Worm (Caenorhabditis elegans) whole organism, midembryonic: ENCODE data around the gene lmd-5.

Experiments
- T22C8.4 ChIP-seq: fragments of 200-800 bp; sonication (Bioruptor generic); IDR thresholded peaks from 2 replicates; pipeline ENCODE4 v1.3.6; 2022; ENCODE audit warnings: missing genetic modification characterization, missing compliant biosample characterization
- cog-1 ChIP-seq: sonication (generic microtip); optimal IDR thresholded peaks from 2 replicates; lab custom pipeline; 2016; ENCODE audit warnings: missing genetic modification characterization, missing compliant biosample characterization
- flt-1 ChIP-seq: fragments of 200-800 bp; sonication (Bioruptor generic); IDR thresholded peaks from 2 replicates; pipeline ENCODE4 v1.3.6; 2022; ENCODE audit warnings: missing genetic modification characterization, missing compliant biosample characterization
- klf-2 ChIP-seq: fragments of 200-800 bp; sonication (Bioruptor generic); conservative IDR thresholded peaks from 2 replicates; pipeline ENCODE4 v1.3.6; 2022; ENCODE audit warnings: missing genetic modification reagents, missing genetic modification characterization, missing compliant biosample characterization
- med-1 ChIP-seq: sonication (generic microtip); optimal IDR thresholded peaks from 2 replicates; lab custom pipeline; 2017; ENCODE audit warnings: missing genetic modification characterization, mild to moderate bottlenecking, missing compliant biosample characterization, antibody characterized with exemption, missing genetic modification reagents; ENCODE audit not compliant: insufficient read depth
- ref-1 ChIP-seq: fragments of 200-800 bp; sonication (Bioruptor generic); conservative IDR thresholded peaks from 2 replicates; pipeline ENCODE4 v1.3.6; 2022; ENCODE audit warnings: missing genetic modification reagents, missing genetic modification characterization, missing compliant biosample characterization
- tab-1 ChIP-seq: fragments of 200-800 bp; sonication (Bioruptor generic); IDR thresholded peaks from 2 replicates; pipeline ENCODE4 v1.3.6; 2022; ENCODE audit warnings: missing genetic modification characterization, missing compliant biosample characterization
- ztf-23 ChIP-seq: fragments of 200-800 bp; sonication (Bioruptor generic); IDR thresholded peaks from 2 replicates; pipeline ENCODE4 v1.3.6; 2022; ENCODE audit warnings: missing genetic modification reagents, missing genetic modification characterization, missing compliant biosample characterization
- ztf-29 ChIP-seq: fragments of 200-800 bp; sonication (Bioruptor generic); IDR thresholded peaks from 2 replicates; pipeline ENCODE4 v1.3.6; 2022; ENCODE audit warnings: missing genetic modification reagents, missing genetic modification characterization, missing compliant biosample characterization

lmd-5 gene

DNA sequence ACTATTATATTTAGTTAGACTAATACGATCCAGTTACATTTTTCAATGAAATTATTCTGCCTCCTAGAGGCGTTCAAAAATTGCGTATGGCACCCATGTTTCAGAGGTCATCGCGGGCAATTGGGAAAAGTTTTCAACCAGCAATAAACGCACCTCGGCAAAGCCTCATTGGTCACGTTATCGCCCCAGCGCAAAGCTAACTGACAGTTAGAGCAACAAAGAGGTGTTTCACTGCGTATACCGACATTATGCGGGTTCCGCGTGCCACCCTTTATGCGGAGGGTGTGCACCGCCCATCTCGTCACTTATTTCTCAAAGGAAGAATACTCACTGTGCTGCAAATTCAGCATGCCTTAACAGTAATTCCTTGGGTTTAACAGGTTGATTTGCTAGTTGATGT, 19.2 kb downstream of the lmd-5 start:
- no peak for TF ChIP-seq flt-1 (GFP tag; lab: Robert Waterston, UW)
- no peak for TF ChIP-seq ztf-29 (GFP tag; lab: Robert Waterston, UW)
- no peak for TF ChIP-seq med-1 (GFP tag; lab: Kevin White, UChicago)
- no peak for TF ChIP-seq cog-1
- no peak for TF ChIP-seq T22C8.4
- no peak for TF ChIP-seq ref-1 (GFP tag; lab: Robert Waterston, UW)
- TF ChIP-seq tab-1 (GFP tag; lab: Robert Waterston, UW), result no peak

ce11 chrV:7145250-7145850, 21.9 kb downstream of the lmd-5 start, which contains the start of gene ugt-37:
TSS of gene ugt-37 (minus strand) at chrV:7145318.
- no peak for TF ChIP-seq ztf-23
- TF ChIP-seq klf-2 (GFP tag; lab: Robert Waterston, UW), result no peak
- no peak for TF ChIP-seq cog-1
- TF ChIP-seq ref-1 (GFP tag; lab: Robert Waterston, UW), result no peak
- TF ChIP-seq flt-1 (GFP tag; lab: Robert Waterston, UW), result no peak
- no peak for TF ChIP-seq T22C8.4
- no peak for TF ChIP-seq ztf-29 (GFP tag; lab: Robert Waterston, UW)
- no peak for TF ChIP-seq tab-1 (GFP tag; lab: Robert Waterston, UW)
- TF ChIP-seq med-1 (GFP tag; lab: Kevin White, UChicago), result no peak

- TF ChIP-seq ref-1 (GFP tag; lab: Robert Waterston, UW) (no peak), tab-1 (GFP tag; lab: Robert Waterston, UW) (no peak), flt-1 (GFP tag; lab: Robert Waterston, UW) (no peak), med-1 (GFP tag; lab: Kevin White, UChicago) (no peak), ztf-29 (GFP tag; lab: Robert Waterston, UW) (no peak), cog-1 (no peak), ztf-23 (no peak), klf-2 (GFP tag; lab: Robert Waterston, UW) (no peak), T22C8.4 (no peak)
These were observed 23.9 kb downstream of the lmd-5 start, which contains the start of gene ugt-38 for ce11 chrV:7147370-7147769. TSS of gene ugt-38 (minus strand) at chrV:7147470.

- TF ChIP-seq T22C8.4, result no peak
- TF ChIP-seq ztf-29 (GFP tag; lab: Robert Waterston, UW), result no peak
- no peak for TF ChIP-seq flt-1 (GFP tag; lab: Robert Waterston, UW)
- no peak for TF ChIP-seq med-1 (GFP tag; lab: Kevin White, UChicago)
- TF ChIP-seq cog-1, result no peak
- no peak for TF ChIP-seq klf-2 (GFP tag; lab: Robert Waterston, UW)
- no peak for TF ChIP-seq ref-1 (GFP tag; lab: Robert Waterston, UW)
- TF ChIP-seq ztf-23, result no peak
- TF ChIP-seq tab-1 (GFP tag; lab: Robert Waterston, UW), result no peak
These were observed 27.1 kb downstream of the lmd-5 start, which contains the start of gene F10D2.8 for ce11 chrV:7150570-7150969. TSS of gene F10D2.8 (minus strand) at chrV:7150714.

- TF ChIP-seq ref-1 (GFP tag; lab: Robert Waterston, UW) (no peak), tab-1 (GFP tag; lab: Robert Waterston, UW) (no peak)
These were observed 29.6 kb downstream of the lmd-5 start, which contains the start of gene fat-7 for ce11 chrV:7153046-7153445. TSS of gene fat-7 (minus strand) at chrV:7153146.

ce11 chrV:7156079-7156478, 32.6 kb downstream of the lmd-5 start, which contains the start of gene F10D2.10:
TSS of gene F10D2.10 (minus strand) at chrV:7156179.
- TF ChIP-seq T22C8.4 (no peak), ztf-29 (GFP tag; lab: Robert Waterston, UW) (no peak), med-1 (GFP tag; lab: Kevin White, UChicago) (no peak), tab-1 (GFP tag; lab: Robert Waterston, UW) (no peak), cog-1 (no peak), ztf-23 (no peak), ref-1 (GFP tag; lab: Robert Waterston, UW) (no peak), flt-1 (GFP tag; lab: Robert Waterston, UW) (no peak), klf-2 (GFP tag; lab: Robert Waterston, UW) (no peak)

DNA sequence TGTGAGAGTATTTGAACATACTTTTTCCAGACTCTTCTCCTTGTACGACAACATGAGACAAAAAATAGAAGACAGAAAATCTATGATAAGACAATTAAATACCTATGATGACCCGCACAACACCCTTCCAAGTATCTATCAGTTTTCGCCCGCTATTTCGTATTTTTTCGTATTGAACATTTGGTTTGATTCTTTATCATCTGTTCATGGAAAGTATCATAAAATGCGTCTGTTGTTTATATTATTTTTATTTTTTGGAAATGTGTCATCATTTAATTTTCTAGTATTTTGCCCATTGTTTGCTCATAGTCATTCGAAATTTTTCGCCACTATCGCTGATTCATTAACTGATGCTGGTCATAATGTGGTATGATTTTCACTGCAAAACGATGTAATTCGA, 33.6 kb downstream of the lmd-5 start, which contains the start of gene ugt-39:
ugt-39 (plus strand) TSS at position 54 of the 400 bp plus-strand sequence.
- no peak for TF ChIP-seq med-1 (GFP tag; lab: Kevin White, UChicago)
- TF ChIP-seq klf-2 (GFP tag; lab: Robert Waterston, UW), result no peak
- no peak for TF ChIP-seq ztf-29 (GFP tag; lab: Robert Waterston, UW)
- TF ChIP-seq tab-1 (GFP tag; lab: Robert Waterston, UW), result no peak
- no peak for TF ChIP-seq ztf-23
- no peak for TF ChIP-seq cog-1

DNA sequence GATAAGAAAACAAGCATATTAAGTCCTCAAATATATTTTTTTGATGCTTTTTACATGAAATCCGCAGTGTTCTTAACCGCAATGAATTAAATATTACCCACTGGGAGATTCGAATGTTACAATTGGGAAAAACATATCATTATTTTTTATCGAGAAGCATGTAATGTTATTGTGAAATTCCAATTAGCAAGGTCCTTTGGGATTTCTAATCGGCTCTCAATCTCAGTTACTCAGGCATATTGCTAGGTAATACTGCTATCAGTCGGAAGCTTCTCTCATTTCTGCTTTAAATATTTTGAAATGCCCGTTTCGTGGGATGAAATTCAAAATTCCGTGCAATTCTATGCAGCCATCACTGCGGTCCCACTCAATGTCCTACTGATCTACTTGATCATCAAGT, 35.9 kb downstream of the lmd-5 start, which contains the start of gene str-204:
str-204 (plus strand) TSS at position 301 of the 400 bp plus-strand sequence.
- TF ChIP-seq T22C8.4 (no peak), klf-2 (GFP tag; lab: Robert Waterston, UW) (no peak), tab-1 (GFP tag; lab: Robert Waterston, UW) (no peak), med-1 (GFP tag; lab: Kevin White, UChicago) (no peak), ztf-23 (no peak), ref-1 (GFP tag; lab: Robert Waterston, UW) (no peak), cog-1 (no peak), ztf-29 (GFP tag; lab: Robert Waterston, UW) (no peak), flt-1 (GFP tag; lab: Robert Waterston, UW) (no peak)

DNA sequence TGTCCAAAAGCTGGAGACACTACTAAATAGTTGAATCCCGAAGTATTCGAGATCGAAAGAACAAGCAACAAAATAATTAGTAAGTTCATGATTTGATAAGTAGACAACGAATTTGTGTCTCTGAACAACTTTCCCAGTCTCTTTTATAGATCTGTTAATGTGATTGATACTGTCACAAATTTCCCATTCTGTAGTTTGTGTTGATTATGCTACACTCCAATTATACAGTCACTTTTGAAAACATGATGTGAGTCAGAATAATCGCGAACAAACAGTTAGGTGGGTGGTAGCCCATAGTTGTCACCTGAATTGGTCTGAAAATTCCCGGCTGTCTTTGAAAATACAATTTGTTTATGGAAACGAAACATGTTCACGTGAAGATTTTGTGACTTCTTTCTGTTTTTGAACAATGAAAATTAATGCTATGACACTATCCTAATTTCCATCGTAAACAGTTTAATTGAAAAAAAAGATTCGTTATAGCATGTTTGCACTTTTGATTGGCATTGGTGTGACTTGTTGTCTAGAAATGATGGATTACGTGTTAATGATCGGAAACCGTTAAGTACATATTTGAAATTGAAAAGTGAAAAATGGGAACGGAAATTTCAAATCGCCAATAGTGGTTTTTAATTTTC, 40.1 kb downstream of the lmd-5 start, which contains the start of gene ugt-41:
ugt-41 (minus strand) TSS at position 119 of the 638 bp plus-strand sequence.
- TF ChIP-seq ztf-29 (GFP tag; lab: Robert Waterston, UW) (no peak), klf-2 (GFP tag; lab: Robert Waterston, UW) (no peak), cog-1 (no peak), T22C8.4 (no peak), ztf-23 (no peak), med-1 (GFP tag; lab: Kevin White, UChicago) (no peak), ref-1 (GFP tag; lab: Robert Waterston, UW) (no peak), tab-1 (GFP tag; lab: Robert Waterston, UW) (no peak), flt-1 (GFP tag; lab: Robert Waterston, UW) (no peak)
